Fruit fly (Drosophila melanogaster): Measurements from ENCODE around the gene Akt.

- TF ChIP-seq CTCF (optimal IDR thresholded peaks at IDR 0.05) (no peak), CG8478 (optimal IDR thresholded peaks at IDR 0.05) (no peak)
Observed at dm6 chr3R:16117359-16117758, 18.3 kb downstream of the Akt start.

Measured in S2 (cell line).